Fruit fly (Drosophila melanogaster): ENCODE results near the gene PNUTS.

- no peak for TF ChIP-seq CTCF (optimal IDR thresholded peaks at IDR 0.05)
- no peak for TF ChIP-seq CG8478 (optimal IDR thresholded peaks at IDR 0.05)
These were observed 22.9 kb upstream of the PNUTS start for dm6 chr2L:847189-847987.

Measured in S2 (cell line).